Fruit fly (Drosophila melanogaster) whole organism: Measurements from ENCODE around the gene PAN3.

ENCODE experiments used
- CG8478 ChIP-seq: fragments of >200 bp; optimal IDR thresholded peaks from 2 replicates; lab custom pipeline; 2018; ENCODE audit warnings: inconsistent platforms
- Dll ChIP-seq: fragments of >200 bp; optimal IDR thresholded peaks from 2 replicates; lab custom pipeline; 2017
- EcR ChIP-seq, 2 experiments: fragments of >200 bp; optimal IDR thresholded peaks; 2 replicates each; lab custom pipeline; 2017; ENCODE audit warnings: missing biosample characterization in 2 of 2, missing genetic modification characterization in 2 of 2, missing genetic modification reagents in 2 of 2
- pan ChIP-seq: fragments of >200 bp; optimal IDR thresholded peaks from 2 replicates; lab custom pipeline; 2017
- psq ChIP-seq: fragments of >200 bp; optimal IDR thresholded peaks from 2 replicates; lab custom pipeline; 2017
- usp ChIP-seq: fragments of >200 bp; optimal IDR thresholded peaks from 2 replicates; lab custom pipeline; 2017; ENCODE audit warnings: missing biosample characterization, missing genetic modification characterization, mixed read lengths

The PAN3 gene

dm6 chr3L:3081966-3082516 lies 11.1 kb downstream of the PAN3 start:
- no peak for TF ChIP-seq Dll (lab: Kevin White, UChicago)
- TF ChIP-seq pan, result no peak
- TF ChIP-seq EcR (GFP tag; optimal IDR thresholded peaks at IDR 0.05; lab: Kevin White, UChicago), result no peak
- TF ChIP-seq psq (lab: Kevin White, UChicago), result no peak
- no peak for TF ChIP-seq CG8478
- no peak for TF ChIP-seq usp (GFP tag; lab: Kevin White, UChicago)

- TF ChIP-seq pan, result no peak
- TF ChIP-seq psq (lab: Kevin White, UChicago), result no peak
- TF ChIP-seq EcR (GFP tag; optimal IDR thresholded peaks at IDR 0.05; lab: Kevin White, UChicago), result no peak
- TF ChIP-seq CG8478, result no peak
- TF ChIP-seq Dll (lab: Kevin White, UChicago), result no peak
- no peak for TF ChIP-seq usp (GFP tag; lab: Kevin White, UChicago)
Measured at dm6 chr3L:3083329-3084083, 12.6 kb downstream of the PAN3 start.

- no peak for TF ChIP-seq usp (GFP tag; lab: Kevin White, UChicago)
- TF ChIP-seq CG8478, result no peak
- TF ChIP-seq EcR (GFP tag; optimal IDR thresholded peaks at IDR 0.05; lab: Kevin White, UChicago), result no peak
- no peak for TF ChIP-seq psq (lab: Kevin White, UChicago)
- no peak for TF ChIP-seq pan
- TF ChIP-seq Dll (lab: Kevin White, UChicago), result no peak
Measured at dm6 chr3L:3089012-3089411, 18.1 kb downstream of the PAN3 start.

DNA sequence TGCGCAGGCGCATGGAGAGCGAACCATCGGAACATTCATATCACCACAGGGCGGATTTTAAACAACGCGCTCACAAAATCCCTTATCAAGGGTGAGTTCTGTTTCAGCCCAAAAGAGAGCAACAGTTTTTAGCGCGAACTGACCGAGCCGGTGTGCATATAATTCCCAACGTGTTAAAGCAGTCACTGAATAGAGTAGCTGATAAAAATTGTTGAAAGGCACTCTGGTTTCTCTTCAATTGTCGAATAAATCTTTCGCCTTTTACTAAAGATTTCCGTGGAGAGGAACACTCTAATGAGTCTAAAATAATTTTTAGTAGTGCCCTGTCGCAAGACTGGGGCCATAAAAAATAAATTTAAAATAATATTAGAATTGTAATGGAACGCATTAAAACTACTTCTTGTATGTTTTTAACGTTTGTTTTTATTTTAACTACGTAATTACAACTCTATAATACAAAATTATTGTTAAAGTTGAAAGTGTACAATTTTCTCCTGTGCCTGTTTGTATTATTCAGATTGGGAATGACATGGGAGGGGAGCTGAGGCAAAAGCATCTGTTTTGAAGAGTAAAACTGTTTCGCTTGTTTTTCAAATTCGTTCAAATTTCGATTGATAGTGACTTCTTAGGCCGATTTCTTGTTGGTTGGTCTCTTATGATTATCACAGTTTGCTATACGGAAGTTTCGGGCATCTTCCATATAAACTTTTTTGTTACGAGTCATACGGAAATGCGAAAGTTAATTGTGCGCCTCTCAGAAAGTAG lies 19.8 kb downstream of the PAN3 start:
- TF ChIP-seq CG8478 (no peak), Dll (lab: Kevin White, UChicago) (no peak), pan (no peak), psq (lab: Kevin White, UChicago) (no peak), EcR (GFP tag; optimal IDR thresholded peaks at IDR 0.05; lab: Kevin White, UChicago) (no peak), usp (GFP tag; lab: Kevin White, UChicago) (no peak)

- TF ChIP-seq psq (lab: Kevin White, UChicago), result no peak
- TF ChIP-seq CG8478, result no peak
- TF ChIP-seq Dll (lab: Kevin White, UChicago), result no peak
- TF ChIP-seq EcR (GFP tag; optimal IDR thresholded peaks at IDR 0.05; lab: Kevin White, UChicago), result no peak
- TF ChIP-seq usp (GFP tag; lab: Kevin White, UChicago), result no peak
- TF ChIP-seq pan, result no peak
Measured at dm6 chr3L:3095590-3095989, 24.7 kb downstream of the PAN3 start.

dm6 chr3L:3096073-3096725 lies 25.3 kb downstream of the PAN3 start:
- TF ChIP-seq pan (no peak), psq (lab: Kevin White, UChicago) (no peak), EcR (GFP tag; optimal IDR thresholded peaks at IDR 0.05; lab: Kevin White, UChicago) (no peak), CG8478 (no peak)

- TF ChIP-seq psq (lab: Kevin White, UChicago) (no peak), Dll (lab: Kevin White, UChicago) (no peak), CG8478 (no peak), EcR (GFP tag; optimal IDR thresholded peaks at IDR 0.05; lab: Kevin White, UChicago) (no peak), usp (GFP tag; lab: Kevin White, UChicago) (no peak), pan (no peak)
Measured at dm6 chr3L:3096726-3097597, 26.0 kb downstream of the PAN3 start.

DNA sequence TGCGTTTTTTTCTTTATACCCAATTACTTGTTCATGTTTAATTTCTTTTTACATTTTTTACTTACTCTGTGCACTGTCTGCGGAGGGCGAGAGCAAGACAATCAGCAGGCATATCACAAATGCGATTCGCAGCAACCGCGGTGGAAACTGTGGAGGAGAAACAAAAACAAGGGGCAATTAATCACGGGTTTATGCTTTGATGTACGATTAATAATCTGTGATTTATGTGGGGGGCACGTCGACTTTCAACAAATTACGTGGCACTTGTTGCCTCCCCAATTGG lies 26.6 kb downstream of the PAN3 start:
- TF ChIP-seq pan (no peak), usp (GFP tag; lab: Kevin White, UChicago) (no peak), CG8478 (no peak), Dll (lab: Kevin White, UChicago) (no peak)

- TF ChIP-seq usp (GFP tag; lab: Kevin White, UChicago) (no peak), EcR (GFP tag; optimal IDR thresholded peaks at IDR 0.05; lab: Kevin White, UChicago) (no peak), Dll (lab: Kevin White, UChicago) (no peak), pan (no peak)
Measured at dm6 chr3L:3098778-3099429, 28.0 kb downstream of the PAN3 start.

- TF ChIP-seq Dll (lab: Kevin White, UChicago) (no peak), psq (lab: Kevin White, UChicago) (no peak), CG8478 (no peak), EcR (GFP tag; optimal IDR thresholded peaks at IDR 0.05; lab: Kevin White, UChicago) (peak in 1 of 2 experiments; percentile 55), pan (no peak)
Measured at dm6 chr3L:3101157-3101556, 30.2 kb downstream of the PAN3 start.
